Worm (Caenorhabditis elegans): Measurements from ENCODE around the gene qui-1.

- TF ChIP-seq tbx-2 (tag; optimal IDR thresholded peaks at IDR 0.05) (no peak), jun-1 (tag; optimal IDR thresholded peaks at IDR 0.05) (no peak), nhr-28 (tag; optimal IDR thresholded peaks at IDR 0.05) (no peak), lin-39 (tag; optimal IDR thresholded peaks at IDR 0.05) (no peak), efl-3 (GFP tag; optimal IDR thresholded peaks at IDR 0.05) (no peak), lin-35 (GFP tag; optimal IDR thresholded peaks at IDR 0.05) (peak in 1 of 2 experiments; percentile 47), lin-15B (tag; optimal IDR thresholded peaks at IDR 0.05) (no peak), sptf-1 (tag; optimal IDR thresholded peaks at IDR 0.05) (no peak), mef-2 (tag; optimal IDR thresholded peaks at IDR 0.05) (no peak), lir-3 (tag; optimal IDR thresholded peaks at IDR 0.05; ENCODE audit: poor library complexity) (no peak), fos-1 (tag; optimal IDR thresholded peaks at IDR 0.05) (no peak), ztf-4 (tag; optimal IDR thresholded peaks at IDR 0.05) (no peak), blmp-1 (tag; optimal IDR thresholded peaks at IDR 0.05) (peak; percentile 29)
Measured at ce11 chrIV:13521785-13522184, 39.9 kb upstream of the qui-1 start, which contains the start of gene dcap-2.
